Fruit fly (Drosophila melanogaster): ENCODE results near the gene Anp.

Gene Anp

dm6 chr3R:30203104-30203986 lies 6.4 kb upstream of the Anp start (continued):
- TF ChIP-seq Hr39 (GFP tag; optimal IDR thresholded peaks at IDR 0.05) (peak; percentile 40), Ets21C (GFP tag; optimal IDR thresholded peaks at IDR 0.05) (no peak), CG16779 (tag; optimal IDR thresholded peaks at IDR 0.05) (peak; percentile 67), achi (GFP tag; optimal IDR thresholded peaks at IDR 0.05) (peak; percentile 80), svp (GFP tag) (peak; percentile 67), Eip78C (GFP tag) (peak; percentile 94), CG10631 (GFP tag; optimal IDR thresholded peaks at IDR 0.05) (peak; percentile 64), dsx (GFP tag; optimal IDR thresholded peaks at IDR 0.05; ENCODE audit: poor library complexity, severe bottlenecking) (peak; percentile 60), CG6792 (GFP tag; optimal IDR thresholded peaks at IDR 0.05) (peak; percentile 70), CG6808 (GFP tag; optimal IDR thresholded peaks at IDR 0.05) (peak; percentile 66), fkh (GFP tag; optimal IDR thresholded peaks at IDR 0.05) (peak; percentile 99), OdsH (GFP tag; optimal IDR thresholded peaks at IDR 0.05) (peak; percentile 56), Gug (GFP tag; IDR thresholded peaks at IDR 0.05) (0 out of 2 replicates have a peak, but pooled peaks have one; percentile 32), CG6276 (GFP tag; optimal IDR thresholded peaks at IDR 0.05) (peak; percentile 84), CG9139 (GFP tag; optimal IDR thresholded peaks at IDR 0.05) (peak; percentile 2), Hr4 (GFP tag; optimal IDR thresholded peaks at IDR 0.05) (peak; percentile 78), CG32006 (GFP tag; optimal IDR thresholded peaks at IDR 0.05) (peak; percentile 85), lz (GFP tag; optimal IDR thresholded peaks at IDR 0.05) (peak; percentile 59), CG11762 (GFP tag; optimal IDR thresholded peaks at IDR 0.05; ENCODE audit: insufficient read depth) (peak; percentile 72), vri (GFP tag; optimal IDR thresholded peaks at IDR 0.05) (peak; percentile 24), Sox14 (GFP tag; optimal IDR thresholded peaks at IDR 0.05) (peak; percentile 40), CG10669 (GFP tag; optimal IDR thresholded peaks at IDR 0.05) (peak; percentile 72), esn (GFP tag; optimal IDR thresholded peaks at IDR 0.05) (peak; percentile 61), Hr38 (GFP tag; optimal IDR thresholded peaks at IDR 0.05) (no peak), CG8119 (GFP tag; IDR thresholded peaks at IDR 0.05) (peak; percentile 77), salr (GFP tag; optimal IDR thresholded peaks at IDR 0.05) (peak in 1 of 2 experiments; percentile 63), CG8632 (GFP tag; optimal IDR thresholded peaks at IDR 0.05) (peak; percentile 14), CG4318 (GFP tag; optimal IDR thresholded peaks at IDR 0.05) (peak; percentile 63), fd59A (GFP tag; optimal IDR thresholded peaks at IDR 0.05) (peak; percentile 42), Met (GFP tag; optimal IDR thresholded peaks at IDR 0.05) (peak; percentile 65), dac (GFP tag; optimal IDR thresholded peaks at IDR 0.05) (peak; percentile 59)

DNA sequence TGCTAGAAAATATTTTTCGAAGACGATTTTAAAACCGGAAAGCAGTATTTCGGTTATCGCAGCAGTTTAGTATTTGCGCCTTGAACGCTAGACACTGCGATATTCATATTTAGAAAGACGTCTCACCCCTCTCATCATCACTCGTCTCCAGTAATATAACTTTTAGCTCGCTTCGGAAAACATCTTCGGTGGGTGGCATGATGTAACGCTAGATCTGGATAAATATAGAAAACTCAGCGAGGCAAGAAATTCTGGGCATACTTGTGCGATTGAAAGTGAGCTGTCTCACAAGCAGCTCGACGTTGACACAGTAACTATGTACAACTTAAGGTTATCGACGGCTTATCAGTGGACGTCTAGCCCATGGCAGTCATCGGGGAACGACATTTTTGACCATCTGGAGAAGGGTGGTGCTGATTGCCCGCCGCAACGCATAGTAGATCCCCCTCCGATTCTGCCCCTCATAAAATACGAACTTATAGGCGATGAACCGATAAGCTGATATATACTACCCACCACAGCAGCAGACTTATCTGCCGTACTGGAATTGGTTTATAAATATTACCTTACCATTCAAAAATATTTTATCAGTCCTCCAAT lies 5.6 kb upstream of the Anp start:
- TF ChIP-seq OdsH (GFP tag; optimal IDR thresholded peaks at IDR 0.05) (no peak), Eip78C (GFP tag) (no peak), CG11762 (GFP tag; optimal IDR thresholded peaks at IDR 0.05; ENCODE audit: insufficient read depth) (no peak), CG6854 (GFP tag; optimal IDR thresholded peaks at IDR 0.05) (no peak), svp (GFP tag) (peak; percentile 19), CG3032 (tag; optimal IDR thresholded peaks at IDR 0.05) (no peak), acj6 (GFP tag; optimal IDR thresholded peaks at IDR 0.05) (no peak)

- TF ChIP-seq Eip78C (GFP tag), result peak; percentile 4
- no peak for TF ChIP-seq Smox (GFP tag; optimal IDR thresholded peaks at IDR 0.05)
- 0 out of 3 replicates have a peak, but pooled peaks have one; percentile 10 for TF ChIP-seq eg (GFP tag; IDR thresholded peaks at IDR 0.05)
- no peak for TF ChIP-seq Met (GFP tag; optimal IDR thresholded peaks at IDR 0.05)
- TF ChIP-seq esn (GFP tag; optimal IDR thresholded peaks at IDR 0.05), result peak; percentile 1
Observed at dm6 chr3R:30205946-30206345, 3.8 kb upstream of the Anp start.
